Worm (Caenorhabditis elegans): ENCODE data around the gene T08G3.11.

T08G3.11 gene

DNA sequence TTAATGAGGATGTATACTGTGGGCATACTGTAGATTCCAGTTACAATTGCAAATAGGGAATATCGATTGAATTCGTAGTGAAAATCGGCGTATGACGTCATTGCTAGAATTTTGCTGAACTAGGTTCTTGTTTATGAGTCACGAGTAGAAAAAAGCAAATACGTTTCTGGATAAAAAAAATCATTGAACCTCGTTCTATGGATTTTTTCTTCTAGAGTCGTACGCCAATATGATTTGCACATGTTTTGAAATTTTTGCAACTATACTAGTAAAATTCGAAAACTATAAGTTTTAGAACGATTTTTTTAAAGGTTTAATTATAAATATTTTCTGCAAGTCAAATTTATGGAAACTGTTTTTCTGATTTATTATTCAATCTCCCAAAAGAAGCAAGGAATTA is 11.3 kb downstream of the T08G3.11 start, which contains the start of gene sru-44:
TSS of gene sru-44 (minus strand) at position 101 of the 400 bp plus-strand sequence.
- TF ChIP-seq ztf-23 (GFP tag; IDR thresholded peaks at IDR 0.05) (no peak), med-1 (GFP tag; optimal IDR thresholded peaks at IDR 0.05; ENCODE audit: insufficient read depth) (no peak), flt-1 (GFP tag; IDR thresholded peaks at IDR 0.05) (no peak), ref-1 (GFP tag; conservative IDR thresholded peaks at IDR 0.05) (no peak), cog-1 (tag; optimal IDR thresholded peaks at IDR 0.05) (no peak), ztf-29 (GFP tag; IDR thresholded peaks at IDR 0.05) (no peak), T22C8.4 (GFP tag; IDR thresholded peaks at IDR 0.05) (no peak)

DNA sequence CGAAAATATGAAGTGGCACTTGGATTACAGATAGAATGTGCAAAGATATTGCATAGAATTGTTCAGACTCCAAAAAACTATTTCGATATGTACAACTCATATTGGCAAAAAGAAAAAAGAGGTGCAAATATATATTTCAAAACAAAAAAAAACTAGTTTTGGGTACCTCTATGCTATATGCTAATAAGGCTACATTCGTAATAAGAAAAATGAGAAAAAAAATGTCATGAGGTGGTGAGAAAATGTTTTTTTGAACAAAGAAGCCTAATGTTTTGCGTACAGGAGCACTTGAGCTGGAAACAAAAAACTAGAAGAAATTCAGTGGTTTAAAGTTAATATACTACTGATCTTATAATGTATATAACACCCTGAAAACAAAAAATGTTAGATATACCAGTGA is 18.3 kb downstream of the T08G3.11 start, which contains the start of gene srh-142:
TSS of gene srh-142 (minus strand) at position 101 of the 400 bp plus-strand sequence.
- TF ChIP-seq tab-1 (GFP tag; IDR thresholded peaks at IDR 0.05) = no peak
- no peak for TF ChIP-seq T22C8.4 (GFP tag; IDR thresholded peaks at IDR 0.05)
- no peak for TF ChIP-seq cog-1 (tag; optimal IDR thresholded peaks at IDR 0.05)
- no peak for TF ChIP-seq klf-2 (GFP tag; conservative IDR thresholded peaks at IDR 0.05)
- TF ChIP-seq med-1 (GFP tag; optimal IDR thresholded peaks at IDR 0.05; ENCODE audit: insufficient read depth) = no peak
- TF ChIP-seq ztf-29 (GFP tag; IDR thresholded peaks at IDR 0.05) = no peak
- no peak for TF ChIP-seq ref-1 (GFP tag; conservative IDR thresholded peaks at IDR 0.05)
- TF ChIP-seq flt-1 (GFP tag; IDR thresholded peaks at IDR 0.05) = no peak
- TF ChIP-seq ztf-23 (GFP tag; IDR thresholded peaks at IDR 0.05) = no peak

DNA sequence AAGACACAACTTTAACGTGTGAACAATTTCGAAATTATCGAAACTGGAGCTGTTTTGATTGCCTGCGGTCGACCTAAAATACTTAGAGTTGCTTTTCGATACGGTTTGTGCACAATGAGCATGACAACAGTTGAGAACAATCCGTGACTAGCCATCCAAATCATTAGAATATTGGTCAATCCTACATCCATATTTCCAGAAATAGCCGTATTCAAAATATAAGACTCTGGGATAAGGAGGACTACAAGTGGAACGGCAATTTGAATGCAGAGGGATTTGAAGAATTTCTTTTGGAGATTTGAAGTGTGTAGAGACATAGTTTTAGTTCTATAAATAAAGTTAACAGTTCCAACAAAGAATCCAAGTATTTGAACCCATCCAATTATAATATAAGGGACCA is 19.8 kb downstream of the T08G3.11 start:
- no peak for TF ChIP-seq flt-1 (GFP tag; IDR thresholded peaks at IDR 0.05)

DNA sequence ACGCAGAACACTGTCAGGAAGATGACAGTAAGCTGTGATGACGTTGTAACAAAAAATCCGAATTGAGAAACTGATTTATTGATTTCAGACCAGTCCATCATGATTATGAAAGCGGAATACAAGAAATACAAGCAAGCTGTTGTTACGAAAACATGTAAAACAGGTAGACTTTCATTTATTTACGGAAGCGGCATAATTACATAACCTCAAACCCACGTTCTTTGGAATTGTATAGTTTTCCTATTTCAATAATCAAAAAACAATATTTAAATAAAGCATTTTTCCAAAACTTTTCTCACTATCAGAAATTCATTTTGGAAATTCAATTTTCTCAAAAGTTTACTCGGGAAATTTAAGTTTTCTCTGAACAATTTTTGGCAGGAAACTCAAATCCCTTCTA is 20.5 kb downstream of the T08G3.11 start, which contains the start of gene str-15:
TSS of gene str-15 (minus strand) at position 101 of the 400 bp plus-strand sequence.
- TF ChIP-seq klf-2 (GFP tag; conservative IDR thresholded peaks at IDR 0.05) = no peak
- TF ChIP-seq flt-1 (GFP tag; IDR thresholded peaks at IDR 0.05) = no peak
- TF ChIP-seq med-1 (GFP tag; optimal IDR thresholded peaks at IDR 0.05; ENCODE audit: insufficient read depth) = no peak
- no peak for TF ChIP-seq ztf-23 (GFP tag; IDR thresholded peaks at IDR 0.05)
- no peak for TF ChIP-seq tab-1 (GFP tag; IDR thresholded peaks at IDR 0.05)
- no peak for TF ChIP-seq ztf-29 (GFP tag; IDR thresholded peaks at IDR 0.05)
- no peak for TF ChIP-seq T22C8.4 (GFP tag; IDR thresholded peaks at IDR 0.05)

DNA sequence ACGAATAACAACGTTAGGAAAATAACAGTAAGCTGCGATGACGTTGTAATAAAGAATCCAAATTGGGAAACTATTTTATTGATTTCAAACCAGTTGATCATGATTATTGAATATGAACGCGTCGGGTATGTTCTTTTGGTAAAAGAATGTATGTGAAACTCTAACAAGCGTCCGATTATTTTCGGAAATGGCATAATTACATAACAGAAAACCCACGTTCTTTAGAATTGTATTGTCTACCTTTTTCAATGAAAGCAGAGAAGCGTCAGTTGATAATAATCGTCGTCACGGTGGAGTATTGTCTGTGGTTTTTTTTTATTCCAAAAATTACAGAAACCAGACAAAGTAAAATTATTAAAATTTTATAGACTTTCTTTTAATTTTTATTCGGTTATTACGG is 24.1 kb downstream of the T08G3.11 start, which contains the start of gene str-14:
TSS of gene str-14 (minus strand) at position 101 of the 400 bp plus-strand sequence.
- TF ChIP-seq T22C8.4 (GFP tag; IDR thresholded peaks at IDR 0.05) (no peak), ref-1 (GFP tag; conservative IDR thresholded peaks at IDR 0.05) (no peak), med-1 (GFP tag; optimal IDR thresholded peaks at IDR 0.05; ENCODE audit: insufficient read depth) (no peak), tab-1 (GFP tag; IDR thresholded peaks at IDR 0.05) (no peak), cog-1 (tag; optimal IDR thresholded peaks at IDR 0.05) (no peak), ztf-23 (GFP tag; IDR thresholded peaks at IDR 0.05) (no peak), flt-1 (GFP tag; IDR thresholded peaks at IDR 0.05) (no peak), ztf-29 (GFP tag; IDR thresholded peaks at IDR 0.05) (no peak), klf-2 (GFP tag; conservative IDR thresholded peaks at IDR 0.05) (no peak)

DNA sequence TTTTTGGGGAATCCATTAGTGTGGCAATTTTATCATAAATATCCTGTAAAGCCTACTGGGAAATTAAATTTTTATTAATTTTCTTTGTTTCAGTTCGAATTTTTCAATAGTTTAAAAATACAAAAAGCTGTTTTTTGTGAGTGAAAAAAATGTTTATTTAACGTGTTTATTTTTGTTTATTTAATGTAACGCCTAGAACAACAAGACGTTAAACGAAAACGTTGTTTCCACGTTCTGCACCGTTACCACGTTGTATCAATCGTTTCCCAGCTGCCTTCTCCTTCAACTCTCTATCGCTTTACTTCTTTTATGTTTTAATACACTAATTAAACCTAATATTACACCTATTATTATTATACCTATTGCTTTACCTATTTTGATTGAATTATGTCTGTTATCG is 31.4 kb downstream of the T08G3.11 start, which contains the start of gene T08G3.13:
TSS of gene T08G3.13 (plus strand) at position 301 of the 400 bp plus-strand sequence.
- TF ChIP-seq ref-1 (GFP tag; conservative IDR thresholded peaks at IDR 0.05) (no peak), ztf-29 (GFP tag; IDR thresholded peaks at IDR 0.05) (no peak), med-1 (GFP tag; optimal IDR thresholded peaks at IDR 0.05; ENCODE audit: insufficient read depth) (no peak), tab-1 (GFP tag; IDR thresholded peaks at IDR 0.05) (no peak), cog-1 (tag; optimal IDR thresholded peaks at IDR 0.05) (no peak), klf-2 (GFP tag; conservative IDR thresholded peaks at IDR 0.05) (no peak), ztf-23 (GFP tag; IDR thresholded peaks at IDR 0.05) (no peak), flt-1 (GFP tag; IDR thresholded peaks at IDR 0.05) (no peak), T22C8.4 (GFP tag; IDR thresholded peaks at IDR 0.05) (no peak)

DNA sequence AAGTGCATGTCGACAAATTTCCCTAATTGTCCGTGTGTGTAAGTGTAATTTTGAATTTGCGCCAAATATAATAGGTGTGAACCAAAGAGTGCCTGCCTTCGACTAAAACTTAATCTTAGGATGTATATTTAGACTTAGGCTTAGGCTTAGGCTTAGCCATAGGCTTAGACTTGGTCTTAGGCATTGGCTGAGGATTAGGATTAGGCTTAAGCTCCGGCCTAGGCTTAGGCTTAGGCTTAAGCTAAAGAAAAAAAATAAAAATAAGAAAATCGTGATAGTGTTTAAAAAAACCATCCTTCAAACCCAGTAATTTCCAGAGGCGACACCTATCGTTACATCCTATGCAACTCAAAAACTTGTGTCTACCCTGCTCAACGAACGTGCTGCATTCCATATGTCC is 33.0 kb downstream of the T08G3.11 start:
- no peak for TF ChIP-seq T22C8.4 (GFP tag; IDR thresholded peaks at IDR 0.05)
- no peak for TF ChIP-seq ref-1 (GFP tag; conservative IDR thresholded peaks at IDR 0.05)
- TF ChIP-seq cog-1 (tag; optimal IDR thresholded peaks at IDR 0.05) = no peak

DNA sequence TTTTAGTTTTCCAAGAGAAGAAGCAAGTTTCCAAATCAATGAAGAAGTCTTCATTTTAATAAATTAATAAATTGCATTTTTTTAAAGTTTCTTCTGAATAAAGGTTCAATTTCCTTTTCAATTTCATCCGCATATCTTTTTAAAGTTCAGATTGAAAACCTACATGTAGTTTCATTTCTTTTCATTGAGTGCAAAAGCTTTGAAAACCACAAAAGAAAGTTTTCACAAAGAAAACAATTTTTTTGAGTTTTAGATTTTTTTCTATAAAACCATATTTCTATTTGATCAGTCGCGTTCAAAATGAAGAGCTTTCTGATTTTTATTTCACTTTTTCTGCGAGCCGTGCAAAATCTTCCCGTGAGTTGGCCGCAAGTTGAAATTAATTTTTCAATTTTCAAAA is 33.5 kb downstream of the T08G3.11 start, which contains the start of gene T08G3.6:
TSS of gene T08G3.6 (plus strand) at position 301 of the 400 bp plus-strand sequence.
- TF ChIP-seq flt-1 (GFP tag; IDR thresholded peaks at IDR 0.05) = no peak
- TF ChIP-seq tab-1 (GFP tag; IDR thresholded peaks at IDR 0.05) = no peak

DNA sequence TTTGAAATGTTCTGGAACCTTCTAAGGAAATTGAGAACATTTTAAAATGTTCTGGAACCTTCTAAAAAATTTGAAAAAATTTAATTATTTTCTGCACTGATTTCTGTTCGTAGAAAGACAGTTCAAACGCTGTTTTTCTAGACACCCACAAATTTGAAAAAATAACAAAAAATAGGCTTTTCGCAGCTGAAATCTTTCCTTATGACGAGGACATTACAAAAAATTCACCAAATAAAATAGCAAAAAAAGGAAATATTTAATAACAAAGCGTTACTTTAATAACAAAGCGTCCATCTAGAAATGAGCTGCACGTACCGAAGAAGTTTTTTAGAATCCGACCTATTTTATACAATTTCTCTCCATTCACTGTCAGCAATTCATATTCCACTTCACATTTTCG is 35.5 kb downstream of the T08G3.11 start, which contains the start of gene srh-141:
TSS of gene srh-141 (plus strand) at position 301 of the 400 bp plus-strand sequence.
- TF ChIP-seq med-1 (GFP tag; optimal IDR thresholded peaks at IDR 0.05; ENCODE audit: insufficient read depth) (no peak), ref-1 (GFP tag; conservative IDR thresholded peaks at IDR 0.05) (no peak), tab-1 (GFP tag; IDR thresholded peaks at IDR 0.05) (no peak), flt-1 (GFP tag; IDR thresholded peaks at IDR 0.05) (no peak), cog-1 (tag; optimal IDR thresholded peaks at IDR 0.05) (no peak), klf-2 (GFP tag; conservative IDR thresholded peaks at IDR 0.05) (no peak), ztf-23 (GFP tag; IDR thresholded peaks at IDR 0.05) (no peak), T22C8.4 (GFP tag; IDR thresholded peaks at IDR 0.05) (no peak), ztf-29 (GFP tag; IDR thresholded peaks at IDR 0.05) (no peak)

DNA sequence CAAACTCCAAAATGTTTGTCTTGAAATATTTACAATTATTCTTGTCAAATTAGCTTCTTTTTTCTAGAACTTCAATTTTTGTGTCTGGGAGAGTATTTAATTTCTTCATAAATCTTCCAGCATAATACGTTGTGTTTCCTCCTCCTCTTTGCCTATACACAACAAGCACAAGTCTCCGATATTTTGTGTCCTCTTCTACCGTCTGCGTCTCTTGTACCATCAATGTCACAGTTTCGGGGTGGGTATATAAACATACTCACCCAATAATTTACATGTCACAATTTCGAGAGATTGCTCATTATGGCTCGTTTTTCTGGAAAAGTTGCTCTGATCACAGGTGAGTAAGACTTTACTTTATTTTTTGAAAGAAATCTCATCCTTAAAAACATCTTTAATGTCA is 41.6 kb downstream of the T08G3.11 start, which contains the start of gene F26D2.15:
TSS of gene F26D2.15 (plus strand) at position 301 of the 400 bp plus-strand sequence.
- TF ChIP-seq flt-1 (GFP tag; IDR thresholded peaks at IDR 0.05) = no peak
- no peak for TF ChIP-seq ztf-23 (GFP tag; IDR thresholded peaks at IDR 0.05)
- no peak for TF ChIP-seq tab-1 (GFP tag; IDR thresholded peaks at IDR 0.05)
- TF ChIP-seq med-1 (GFP tag; optimal IDR thresholded peaks at IDR 0.05; ENCODE audit: insufficient read depth) = no peak
- TF ChIP-seq ztf-29 (GFP tag; IDR thresholded peaks at IDR 0.05) = no peak
- no peak for TF ChIP-seq cog-1 (tag; optimal IDR thresholded peaks at IDR 0.05)
- no peak for TF ChIP-seq klf-2 (GFP tag; conservative IDR thresholded peaks at IDR 0.05)
- no peak for TF ChIP-seq ref-1 (GFP tag; conservative IDR thresholded peaks at IDR 0.05)
- no peak for TF ChIP-seq T22C8.4 (GFP tag; IDR thresholded peaks at IDR 0.05)

All from whole organism, midembryonic.